Fruit fly (Drosophila melanogaster) whole organism, embryonic: Measurements from ENCODE around the gene Lst8.
A peak's percentile ranks its signal among the peaks of the same experiment; 100 is the strongest.

Source experiments
- Blimp-1 ChIP-seq: fragments of 200-800 bp; sonication (Bioruptor generic); optimal IDR thresholded peaks from 3 replicates; lab custom pipeline; 2018; ENCODE audit warnings: missing biosample characterization, missing genetic modification characterization, mild to moderate bottlenecking, moderate library complexity, missing genetic modification reagents
- C15 ChIP-seq: fragments of 200-800 bp; sonication (Bioruptor generic); IDR thresholded peaks from 3 replicates; pipeline ENCODE4 v1.3.6; 2022; ENCODE audit warnings: missing biosample characterization, missing genetic modification characterization
- CG10654 ChIP-seq: fragments of 200-800 bp; sonication (Bioruptor generic); optimal IDR thresholded peaks from 2 replicates; lab custom pipeline; 2016; ENCODE audit warnings: missing biosample characterization, missing genetic modification characterization
- CG12391 ChIP-seq: fragments of 200-800 bp; sonication (Bioruptor generic); optimal IDR thresholded peaks from 3 replicates; lab custom pipeline; 2018; ENCODE audit warnings: missing biosample characterization, mild to moderate bottlenecking, missing genetic modification characterization, moderate library complexity
- CG13123 ChIP-seq: fragments of 200-800 bp; sonication (Bioruptor generic); optimal IDR thresholded peaks from 2 replicates; lab custom pipeline; 2016; ENCODE audit warnings: missing biosample characterization, missing genetic modification characterization
- CG14441 ChIP-seq: fragments of 200-800 bp; sonication (Bioruptor generic); IDR thresholded peaks from 2 replicates; pipeline ENCODE4 v1.3.6; 2022; ENCODE audit warnings: missing biosample characterization, missing genetic modification characterization
- CG1529 ChIP-seq: fragments of 200-800 bp; sonication (Bioruptor generic); optimal IDR thresholded peaks from 3 replicates; lab custom pipeline; 2018; ENCODE audit warnings: missing biosample characterization, missing genetic modification characterization
- CG18599 ChIP-seq: fragments of 200-800 bp; sonication (Bioruptor generic); optimal IDR thresholded peaks from 3 replicates; lab custom pipeline; 2017; ENCODE audit warnings: missing biosample characterization, missing genetic modification characterization, mild to moderate bottlenecking, moderate library complexity, missing genetic modification reagents
- CG32532 ChIP-seq: fragments of 200-800 bp; sonication (Bioruptor generic); IDR thresholded peaks from 2 replicates; pipeline ENCODE4 v1.3.6; 2022; ENCODE audit warnings: missing biosample characterization, missing genetic modification characterization
- CG4404 ChIP-seq: fragments of 200-800 bp; sonication (Bioruptor generic); IDR thresholded peaks from 2 replicates; pipeline ENCODE4 v1.3.6; 2022; ENCODE audit warnings: missing biosample characterization, missing genetic modification characterization
- CG4707 ChIP-seq: fragments of 200-800 bp; sonication (Bioruptor generic); optimal IDR thresholded peaks from 2 replicates; lab custom pipeline; 2018; ENCODE audit warnings: missing biosample characterization, mild to moderate bottlenecking, missing genetic modification characterization, moderate library complexity
- CG6272 ChIP-seq: fragments of 200-800 bp; sonication (Bioruptor generic); IDR thresholded peaks from 2 replicates; pipeline ENCODE4 v1.3.6; 2022; ENCODE audit warnings: missing biosample characterization, missing genetic modification characterization
- CG6765 ChIP-seq: fragments of 200-800 bp; sonication (Bioruptor generic); optimal IDR thresholded peaks from 3 replicates; lab custom pipeline; 2017; ENCODE audit warnings: missing biosample characterization, mild to moderate bottlenecking, missing genetic modification characterization
- CG8281 ChIP-seq: fragments of 200-800 bp; sonication (Bioruptor generic); optimal IDR thresholded peaks from 2 replicates; lab custom pipeline; 2018; ENCODE audit warnings: missing biosample characterization, mild to moderate bottlenecking, missing genetic modification characterization, moderate library complexity
- CG8388 ChIP-seq: fragments of 200-800 bp; sonication (Bioruptor generic); optimal IDR thresholded peaks from 2 replicates; lab custom pipeline; 2019; ENCODE audit warnings: missing biosample characterization, mild to moderate bottlenecking, missing genetic modification characterization, moderate library complexity
- CG8478 ChIP-seq: fragments of >200 bp; optimal IDR thresholded peaks from 2 replicates; lab custom pipeline; 2018
- CG8924 ChIP-seq: fragments of 200-800 bp; optimal IDR thresholded peaks from 3 replicates; lab custom pipeline; 2019; ENCODE audit warnings: missing biosample characterization, mild to moderate bottlenecking, missing genetic modification characterization, moderate library complexity
- Dip2 ChIP-seq: fragments of 200-800 bp; sonication (Bioruptor generic); IDR thresholded peaks from 2 replicates; pipeline ENCODE4 v1.3.6; 2022; ENCODE audit warnings: missing biosample characterization, missing genetic modification characterization
- GATAe ChIP-seq: fragments of 200-800 bp; sonication (Bioruptor generic); conservative IDR thresholded peaks from 2 replicates; pipeline ENCODE4 v1.3.6; 2022; ENCODE audit warnings: missing biosample characterization, missing genetic modification characterization
- Hmr ChIP-seq: fragments of 200-800 bp; sonication (Bioruptor generic); optimal IDR thresholded peaks from 3 replicates; lab custom pipeline; 2017; ENCODE audit warnings: mild to moderate bottlenecking, missing biosample characterization, missing genetic modification reagents, missing genetic modification characterization
- Meics ChIP-seq: fragments of 200-800 bp; sonication (Bioruptor generic); optimal IDR thresholded peaks from 2 replicates; lab custom pipeline; 2017; ENCODE audit warnings: missing biosample characterization, mild to moderate bottlenecking, missing genetic modification characterization
- NfI ChIP-seq: fragments of 200-800 bp; sonication (Bioruptor generic); optimal IDR thresholded peaks from 3 replicates; lab custom pipeline; 2018; ENCODE audit warnings: missing biosample characterization, mild to moderate bottlenecking, missing genetic modification characterization, moderate library complexity
- Opbp ChIP-seq: fragments of 200-800 bp; sonication (Bioruptor generic); IDR thresholded peaks from 3 replicates; pipeline ENCODE4 v1.3.6; 2022; ENCODE audit warnings: missing biosample characterization, missing genetic modification characterization; ENCODE audit not compliant: partially characterized antibody
- Optix ChIP-seq: fragments of 200-800 bp; sonication (Bioruptor generic); IDR thresholded peaks from 3 replicates; pipeline ENCODE4 v1.3.6; 2022; ENCODE audit warnings: missing biosample characterization, missing genetic modification characterization
- Pdp1 ChIP-seq, 2 experiments: fragments of 200-800 bp; sonication (Bioruptor generic); optimal IDR thresholded peaks; 3 replicates each; lab custom pipeline; 2016; ENCODE audit warnings: missing biosample characterization in 2 of 2, missing genetic modification characterization in 2 of 2, mild to moderate bottlenecking in 1 of 2, moderate library complexity in 1 of 2
- Six4 ChIP-seq: fragments of 200-800 bp; sonication (Bioruptor generic); optimal IDR thresholded peaks from 2 replicates; lab custom pipeline; 2016; ENCODE audit warnings: missing biosample characterization, missing genetic modification characterization
- Sox102F ChIP-seq: fragments of 200-800 bp; sonication (Bioruptor generic); optimal IDR thresholded peaks from 2 replicates; lab custom pipeline; 2018; ENCODE audit warnings: missing biosample characterization, mild to moderate bottlenecking, missing genetic modification characterization, moderate library complexity
- TFAM ChIP-seq: fragments of 200-800 bp; sonication (Bioruptor generic); optimal IDR thresholded peaks from 2 replicates; lab custom pipeline; 2017; ENCODE audit warnings: missing biosample characterization, missing genetic modification characterization, inconsistent platforms
- Trl ChIP-seq, 3 experiments: fragments of >200 bp in 2 of 3; fragments of 200-800 bp in 1 of 3; sonication (Bioruptor generic) in 1 of 3; optimal IDR thresholded peaks; 2 replicates in 1 of 3; 3 replicates in 2 of 3; lab custom pipeline; 2016 to 2017; ENCODE audit warnings: missing biosample characterization in 1 of 3, missing genetic modification characterization in 1 of 3
- az2 ChIP-seq: fragments of 200-800 bp; sonication (Bioruptor generic); optimal IDR thresholded peaks from 3 replicates; lab custom pipeline; 2016; ENCODE audit warnings: missing biosample characterization, missing genetic modification characterization
- cas ChIP-seq: fragments of 200-800 bp; sonication (Bioruptor generic); IDR thresholded peaks from 2 replicates; pipeline ENCODE4 v1.3.6; 2022; ENCODE audit warnings: missing biosample characterization, missing genetic modification characterization
- chn ChIP-seq: fragments of 200-800 bp; sonication (Bioruptor generic); optimal IDR thresholded peaks from 2 replicates; lab custom pipeline; 2016; ENCODE audit warnings: missing biosample characterization, missing genetic modification characterization
- dan ChIP-seq: fragments of 200-800 bp; sonication (Bioruptor generic); IDR thresholded peaks from 2 replicates; pipeline ENCODE4 v1.3.6; 2022; ENCODE audit warnings: missing biosample characterization, missing genetic modification characterization
- dysf ChIP-seq: fragments of 200-800 bp; sonication (Bioruptor generic); IDR thresholded peaks from 3 replicates; pipeline ENCODE4 v1.3.6; 2022; ENCODE audit warnings: missing biosample characterization, missing genetic modification characterization
- esg ChIP-seq: fragments of 200-800 bp; sonication (Bioruptor generic); conservative IDR thresholded peaks from 2 replicates; pipeline ENCODE4 v1.3.6; 2022; ENCODE audit warnings: missing biosample characterization, missing genetic modification characterization
- exex ChIP-seq: fragments of 200-800 bp; sonication (Bioruptor generic); optimal IDR thresholded peaks from 4 replicates; lab custom pipeline; 2018; ENCODE audit warnings: missing biosample characterization, mild to moderate bottlenecking, missing genetic modification characterization, moderate library complexity
- gfzf ChIP-seq: fragments of 200-800 bp; sonication (Bioruptor generic); optimal IDR thresholded peaks from 2 replicates; lab custom pipeline; 2016; ENCODE audit warnings: missing biosample characterization, mild to moderate bottlenecking, missing genetic modification characterization, moderate library complexity
- gsb ChIP-seq: fragments of 200-800 bp; sonication (Bioruptor generic); IDR thresholded peaks from 2 replicates; pipeline ENCODE4 v1.3.6; 2022; ENCODE audit warnings: missing biosample characterization, missing genetic modification characterization
- hth ChIP-seq: fragments of >200 bp; optimal IDR thresholded peaks from 2 replicates; lab custom pipeline; 2017; ENCODE audit warnings: inconsistent platforms
- inv ChIP-seq: fragments of 200-800 bp; sonication (Bioruptor generic); IDR thresholded peaks from 2 replicates; pipeline ENCODE4 v1.3.6; 2022; ENCODE audit warnings: missing biosample characterization, missing genetic modification characterization; ENCODE audit not compliant: partially characterized antibody
- kni ChIP-seq: fragments of 200-800 bp; sonication (Bioruptor generic); optimal IDR thresholded peaks from 3 replicates; lab custom pipeline; 2017; ENCODE audit warnings: mild to moderate bottlenecking, missing biosample characterization, missing genetic modification reagents, missing genetic modification characterization
- lbe ChIP-seq: fragments of 200-800 bp; sonication (Bioruptor generic); optimal IDR thresholded peaks from 2 replicates; lab custom pipeline; 2016; ENCODE audit warnings: missing biosample characterization, mild to moderate bottlenecking, missing genetic modification characterization
- odd ChIP-seq: fragments of 200-800 bp; sonication (Bioruptor generic); optimal IDR thresholded peaks from 2 replicates; lab custom pipeline; 2017; ENCODE audit warnings: missing biosample characterization, mild to moderate bottlenecking, missing genetic modification characterization
- pita ChIP-seq: fragments of 200-800 bp; sonication (Bioruptor generic); optimal IDR thresholded peaks from 2 replicates; lab custom pipeline; 2017; ENCODE audit warnings: missing biosample characterization, mild to moderate bottlenecking, missing genetic modification characterization
- pnt ChIP-seq: fragments of 200-800 bp; sonication (Bioruptor generic); optimal IDR thresholded peaks from 3 replicates; lab custom pipeline; 2016; ENCODE audit warnings: missing biosample characterization, missing genetic modification characterization
- pros ChIP-seq: fragments of 200-800 bp; sonication (Bioruptor generic); optimal IDR thresholded peaks from 3 replicates; lab custom pipeline; 2019; ENCODE audit warnings: missing biosample characterization, mild to moderate bottlenecking, missing genetic modification characterization, moderate library complexity
- sens-2 ChIP-seq: fragments of 200-800 bp; sonication (Bioruptor generic); IDR thresholded peaks from 2 replicates; pipeline ENCODE4 v1.3.6; 2022; ENCODE audit warnings: missing biosample characterization, missing genetic modification characterization
- sob ChIP-seq: fragments of 200-800 bp; sonication (Bioruptor generic); IDR thresholded peaks from 2 replicates; pipeline ENCODE4 v1.3.6; 2022; ENCODE audit warnings: missing biosample characterization, missing genetic modification characterization
- stwl ChIP-seq: fragments of 200-800 bp; sonication (Bioruptor generic); optimal IDR thresholded peaks from 3 replicates; lab custom pipeline; 2018; ENCODE audit warnings: missing biosample characterization, mild to moderate bottlenecking, missing genetic modification characterization, moderate library complexity

Lst8 gene

dm6 chrX:9585359-9586002 is 20.3 kb downstream of the Lst8 start, which contains the start of gene Hex-A (continued):
- TF ChIP-seq Blimp-1, result peak; percentile 94
- peak; percentile 87 for TF ChIP-seq Six4 (GFP tag; lab: Kevin White, UChicago)
- peak; percentile 96 for TF ChIP-seq CG1529 (GFP tag; lab: Kevin White, UChicago)
- TF ChIP-seq chn (GFP tag; lab: Kevin White, UChicago), result peak; percentile 90
- TF ChIP-seq Trl (optimal IDR thresholded peaks at IDR 0.05; lab: Kevin White, UChicago), result peak; percentile 84 to 91
- peak; percentile 94 for TF ChIP-seq Trl (GFP tag; optimal IDR thresholded peaks at IDR 0.05; lab: Kevin White, UChicago)
- TF ChIP-seq Pdp1 (GFP tag; optimal IDR thresholded peaks at IDR 0.05; lab: Kevin White, UChicago), result peak; percentile 91 to 94
- TF ChIP-seq Opbp, result peak; percentile 44; the same call in 1 of the 3 replicates
- TF ChIP-seq Sox102F (GFP tag; lab: Kevin White, UChicago), result peak; percentile 97
- peak; percentile 98 for TF ChIP-seq CG6765 (GFP tag; lab: Kevin White, UChicago)
- peak; percentile 73; the same call in 1 of the 2 replicates for TF ChIP-seq cas (GFP tag; lab: Robert Waterston, UW)
- TF ChIP-seq CG13123, result peak; percentile 81
- peak; percentile 76 for TF ChIP-seq TFAM (GFP tag; lab: Kevin White, UChicago)
- TF ChIP-seq odd, result peak; percentile 98
- TF ChIP-seq pros (GFP tag; lab: Kevin White, UChicago), result peak; percentile 89
- TF ChIP-seq Hmr (GFP tag; lab: Kevin White, UChicago), result peak; percentile 99
- TF ChIP-seq exex (tag; lab: Kevin White, UChicago), result peak; percentile 94
- TF ChIP-seq NfI (GFP tag; lab: Kevin White, UChicago), result peak; percentile 97
- no peak for TF ChIP-seq pita
- TF ChIP-seq GATAe (GFP tag; lab: Robert Waterston, UW), result peak; percentile 70
- peak; percentile 95 for TF ChIP-seq CG8388 (GFP tag; lab: Kevin White, UChicago)
- TF ChIP-seq stwl (tag; lab: Kevin White, UChicago), result no peak
- TF ChIP-seq gfzf (GFP tag; lab: Kevin White, UChicago), result no peak
- TF ChIP-seq CG8478 (lab: Kevin White, UChicago), result no peak
- TF ChIP-seq CG14441 (GFP tag; lab: Robert Waterston, UW), result peak; percentile 83
- peak; percentile 83 for TF ChIP-seq CG4707 (GFP tag; lab: Kevin White, UChicago)
- TF ChIP-seq CG8924 (tag; lab: Kevin White, UChicago), result peak; percentile 99
- TF ChIP-seq CG10654 (GFP tag; lab: Kevin White, UChicago), result peak; percentile 84
- TF ChIP-seq dysf, result peak; percentile 96
- TF ChIP-seq hth, result no peak
- TF ChIP-seq C15 (GFP tag; lab: Robert Waterston, UW), result peak; percentile 87
- TF ChIP-seq CG18599, result peak; percentile 98
- peak; percentile 91 for TF ChIP-seq az2
- peak; percentile 89 for TF ChIP-seq CG8281 (tag; lab: Kevin White, UChicago)
- TF ChIP-seq inv (GFP tag; lab: Robert Waterston, UW), result no peak
- peak; percentile 89 for TF ChIP-seq esg (GFP tag; lab: Robert Waterston, UW)
- TF ChIP-seq Optix (GFP tag; lab: Robert Waterston, UW), result peak; percentile 77
- TF ChIP-seq dan (GFP tag; lab: Robert Waterston, UW), result no peak
- peak; percentile 51 for TF ChIP-seq CG4404
- peak; percentile 99 for TF ChIP-seq CG12391
- peak; percentile 88 for TF ChIP-seq gsb (GFP tag; lab: Robert Waterston, UW)
- TF ChIP-seq CG32532 (GFP tag; lab: Robert Waterston, UW), result peak; percentile 92
- peak; percentile 82 for TF ChIP-seq pnt (GFP tag; lab: Kevin White, UChicago)
- TF ChIP-seq CG6272, result peak; percentile 61
- TF ChIP-seq kni (GFP tag; lab: Kevin White, UChicago), result peak; percentile 98
- TF ChIP-seq Dip2 (GFP tag; lab: Robert Waterston, UW), result peak; percentile 42; the same call in 1 of the 2 replicates
- TF ChIP-seq Meics (GFP tag; lab: Kevin White, UChicago), result peak; percentile 98
- TF ChIP-seq sob (GFP tag; lab: Robert Waterston, UW), result peak; percentile 91
- peak; percentile 92 for TF ChIP-seq lbe (GFP tag; lab: Kevin White, UChicago)
- TF ChIP-seq sens-2 (GFP tag; lab: Robert Waterston, UW), result peak; percentile 75
